Fruit fly (Drosophila melanogaster): ENCODE data around the gene CG17806.

CG17806 gene

DNA sequence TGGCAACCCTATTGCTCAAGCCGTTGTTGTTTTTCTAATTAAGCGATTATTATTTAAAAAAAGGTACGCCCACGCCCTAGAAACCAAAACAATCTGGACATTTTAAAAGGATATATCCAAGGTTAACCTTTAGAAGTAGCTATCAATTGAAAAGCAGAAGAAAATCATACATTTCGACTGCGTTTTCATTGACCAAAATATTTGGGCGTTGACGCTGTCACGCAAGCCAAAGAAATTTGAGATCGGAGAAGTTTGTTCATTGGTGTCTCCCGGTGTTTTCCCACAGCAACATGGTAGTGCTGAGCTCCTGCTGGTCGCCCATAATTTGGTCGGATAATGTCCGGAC, 8.0 kb downstream of the CG17806 start, which contains the start of gene pasi1:
Gene pasi1, plus strand, starts transcription at position 1 of the 346 bp plus-strand sequence.
- peak; percentile 73 for TF ChIP-seq MESR4 (GFP tag; optimal IDR thresholded peaks at IDR 0.05)
- TF ChIP-seq Scr (GFP tag; IDR thresholded peaks at IDR 0.05; ENCODE audit: partially characterized antibody), result peak; percentile 4; the same call in 1 of the 2 replicates
- TF ChIP-seq Sry-δ (GFP tag; optimal IDR thresholded peaks at IDR 0.05), result peak; percentile 4
- no peak for TF ChIP-seq CG10147 (GFP tag; optimal IDR thresholded peaks at IDR 0.05)
- peak; percentile 60; the same call in 1 of the 3 replicates for TF ChIP-seq CG6791 (GFP tag; IDR thresholded peaks at IDR 0.05; ENCODE audit: partially characterized antibody)
- TF ChIP-seq ken (GFP tag; IDR thresholded peaks at IDR 0.05), result no peak
- TF ChIP-seq emc (GFP tag; optimal IDR thresholded peaks at IDR 0.05), result no peak
- peak; percentile 37 for TF ChIP-seq MBD-R2 (GFP tag; IDR thresholded peaks at IDR 0.05)
- no peak for TF ChIP-seq slbo (GFP tag; IDR thresholded peaks at IDR 0.05)
- TF ChIP-seq sna (GFP tag; IDR thresholded peaks at IDR 0.05; ENCODE audit: partially characterized antibody), result 0 out of 2 replicates have a peak, but pooled peaks have one; percentile 7
- TF ChIP-seq CG13287 (GFP tag; IDR thresholded peaks at IDR 0.05; ENCODE audit: partially characterized antibody), result 0 out of 2 replicates have a peak, but pooled peaks have one; percentile 4
- TF ChIP-seq CG4617 (GFP tag; optimal IDR thresholded peaks at IDR 0.05; ENCODE audit: borderline replicate concordance), result peak; percentile 62
- no peak for TF ChIP-seq CG10267 (tag; optimal IDR thresholded peaks at IDR 0.05)
- TF ChIP-seq BEAF-32 (GFP tag; optimal IDR thresholded peaks at IDR 0.05), result peak; percentile 37
- peak; percentile 5 for TF ChIP-seq her (GFP tag; optimal IDR thresholded peaks at IDR 0.05)
- TF ChIP-seq CG2116 (GFP tag; optimal IDR thresholded peaks at IDR 0.05), result no peak
- TF ChIP-seq YL-1 (GFP tag; optimal IDR thresholded peaks at IDR 0.05), result peak; percentile 8
- TF ChIP-seq gce (GFP tag; IDR thresholded peaks at IDR 0.05), result no peak
- TF ChIP-seq Bgb (GFP tag; IDR thresholded peaks at IDR 0.05; ENCODE audit: partially characterized antibody), result 0 out of 2 replicates have a peak, but pooled peaks have one; percentile 36

dm6 chr3R:17794335-17795074, 8.6 kb downstream of the CG17806 start, which contains the start of gene CG43102:
Gene CG43102, minus strand, starts transcription at chr3R:17794490.
- TF ChIP-seq Lpt (GFP tag; optimal IDR thresholded peaks at IDR 0.05) (no peak), mld (GFP tag; IDR thresholded peaks at IDR 0.05; ENCODE audit: partially characterized antibody) (0 out of 3 replicates have a peak, but pooled peaks have one; percentile 43), CG7786 (GFP tag; optimal IDR thresholded peaks at IDR 0.05) (peak; percentile 28), ind (GFP tag; optimal IDR thresholded peaks at IDR 0.05) (peak; percentile 71), Dad (GFP tag; optimal IDR thresholded peaks at IDR 0.05) (peak; percentile 32), tll (GFP tag; optimal IDR thresholded peaks at IDR 0.05) (no peak), CG10321 (GFP tag; IDR thresholded peaks at IDR 0.05) (no peak), CG42726 (GFP tag; IDR thresholded peaks at IDR 0.05; ENCODE audit: partially characterized antibody) (peak; percentile 44; the same call in 1 of the 2 replicates), cwo (GFP tag; optimal IDR thresholded peaks at IDR 0.05) (peak; percentile 9), CG17328 (GFP tag; IDR thresholded peaks at IDR 0.05) (peak; percentile 78), CG2129 (GFP tag; IDR thresholded peaks at IDR 0.05; ENCODE audit: partially characterized antibody) (peak; percentile 62; the same call in 1 of the 2 replicates), Sry-δ (GFP tag; optimal IDR thresholded peaks at IDR 0.05) (no peak), CG8281 (tag; optimal IDR thresholded peaks at IDR 0.05) (peak; percentile 35), CG16863 (GFP tag; optimal IDR thresholded peaks at IDR 0.05) (no peak), gsb (GFP tag; IDR thresholded peaks at IDR 0.05) (no peak), CG3726 (GFP tag; IDR thresholded peaks at IDR 0.05) (peak; percentile 43; the same call in 1 of the 3 replicates), psq (GFP tag; optimal IDR thresholded peaks at IDR 0.05) (no peak), CG1529 (GFP tag; optimal IDR thresholded peaks at IDR 0.05) (peak; percentile 46), onecut (GFP tag; IDR thresholded peaks at IDR 0.05) (peak; percentile 57), CG7839 (tag; optimal IDR thresholded peaks at IDR 0.05) (peak; percentile 73), CG11504 (tag; optimal IDR thresholded peaks at IDR 0.05) (peak; percentile 68), CG8089 (GFP tag; optimal IDR thresholded peaks at IDR 0.05) (no peak), CG2199 (GFP tag; IDR thresholded peaks at IDR 0.05) (peak; percentile 27; the same call in 1 of the 3 replicates), gem (tag; optimal IDR thresholded peaks at IDR 0.05) (peak; percentile 81), mirr (GFP tag; optimal IDR thresholded peaks at IDR 0.05) (peak; percentile 55), pho (GFP tag; optimal IDR thresholded peaks at IDR 0.05) (peak; percentile 16), Dek (tag; optimal IDR thresholded peaks at IDR 0.05) (peak; percentile 45), croc (GFP tag; conservative IDR thresholded peaks at IDR 0.05) (no peak; the same call in 2 of the 3 replicates), sob (GFP tag; IDR thresholded peaks at IDR 0.05) (peak; percentile 79)
